Fruit fly (Drosophila melanogaster): ENCODE data around the gene CG5276.
A peak's percentile ranks its signal among the peaks of the same experiment; 100 is the strongest.

The CG5276 gene

DNA sequence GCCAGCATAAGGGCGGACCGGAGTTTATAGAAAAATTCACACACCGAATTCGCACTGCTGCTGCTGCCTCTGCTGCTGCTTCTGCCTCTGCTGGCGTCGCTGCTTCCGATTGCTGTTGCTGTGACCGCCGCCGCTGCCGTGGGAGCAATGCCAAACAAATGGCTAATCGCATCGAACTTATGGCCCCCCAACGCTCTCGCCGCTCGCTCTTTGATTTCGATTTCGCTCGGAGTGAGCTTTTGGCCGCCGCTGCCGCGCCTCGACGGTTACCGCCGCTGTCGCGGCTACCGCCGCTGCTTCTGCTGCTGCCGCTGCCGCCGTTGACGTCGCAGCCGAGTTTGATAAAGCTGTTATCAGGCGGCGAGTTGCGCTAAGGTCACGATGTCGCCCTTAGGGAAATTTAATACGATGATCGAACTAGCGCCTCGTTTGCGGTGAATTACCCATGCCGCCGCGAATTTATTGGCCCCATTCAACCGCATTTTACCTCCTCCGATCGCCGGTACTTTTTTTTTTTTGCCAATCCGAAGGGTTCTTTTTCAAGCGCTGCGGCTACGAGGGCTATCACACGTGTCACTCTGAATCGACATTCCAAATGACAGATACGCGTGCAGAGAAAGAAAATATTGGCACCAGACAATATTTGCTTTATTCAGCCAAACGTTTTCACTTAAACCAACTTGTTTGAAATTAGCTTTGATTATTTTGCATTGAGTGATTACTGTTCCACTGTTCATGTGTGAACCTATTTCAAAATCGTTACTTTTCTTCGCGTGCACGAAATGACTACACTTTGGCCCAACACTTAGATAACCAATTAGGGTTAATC is 26.7 kb downstream of the CG5276 start (continued):
- TF ChIP-seq zfh2 (GFP tag; optimal IDR thresholded peaks at IDR 0.05) = peak; percentile 61
- TF ChIP-seq gsb-n (tag; optimal IDR thresholded peaks at IDR 0.05) = no peak
- 0 out of 2 replicates have a peak, but pooled peaks have one; percentile 40 for TF ChIP-seq dimm (GFP tag; IDR thresholded peaks at IDR 0.05)
- TF ChIP-seq CG2875 (GFP tag; optimal IDR thresholded peaks at IDR 0.05) = no peak
- TF ChIP-seq CG13123 (GFP tag; optimal IDR thresholded peaks at IDR 0.05) = no peak
- TF ChIP-seq pnt (GFP tag; optimal IDR thresholded peaks at IDR 0.05) = peak; percentile 58
- TF ChIP-seq Nf-YA (GFP tag; IDR thresholded peaks at IDR 0.05) = peak; percentile 70; the same call in 1 of the 2 replicates
- TF ChIP-seq CG30020 (tag; optimal IDR thresholded peaks at IDR 0.05) = no peak
- peak; percentile 38 for TF ChIP-seq az2 (GFP tag; optimal IDR thresholded peaks at IDR 0.05)
- TF ChIP-seq ttk (GFP tag; IDR thresholded peaks at IDR 0.05) = peak; percentile 64; the same call in 1 of the 2 replicates
- TF ChIP-seq CG2129 (GFP tag; IDR thresholded peaks at IDR 0.05; ENCODE audit: partially characterized antibody) = no peak
- no peak for TF ChIP-seq lov (optimal IDR thresholded peaks at IDR 0.05)
- TF ChIP-seq lov (GFP tag; IDR thresholded peaks at IDR 0.05) = no peak
- TF ChIP-seq her (GFP tag; optimal IDR thresholded peaks at IDR 0.05) = peak; percentile 57
- TF ChIP-seq yki (optimal IDR thresholded peaks at IDR 0.05) = no peak
- no peak for TF ChIP-seq CG16815 (GFP tag; optimal IDR thresholded peaks at IDR 0.05)
- no peak for TF ChIP-seq dmrt11E (tag; optimal IDR thresholded peaks at IDR 0.05)
- no peak for TF ChIP-seq CG7745 (tag; optimal IDR thresholded peaks at IDR 0.05)
- peak; percentile 38 for TF ChIP-seq CG6854 (GFP tag; optimal IDR thresholded peaks at IDR 0.05)
- TF ChIP-seq sob (GFP tag; IDR thresholded peaks at IDR 0.05) = peak; percentile 85
- TF ChIP-seq E2f1 (GFP tag; IDR thresholded peaks at IDR 0.05) = peak; percentile 77
- no peak for TF ChIP-seq Elba2 (GFP tag; optimal IDR thresholded peaks at IDR 0.05)
- TF ChIP-seq ara (GFP tag; IDR thresholded peaks at IDR 0.05) = peak; percentile 67; the same call in 1 of the 2 replicates
- no peak for TF ChIP-seq D (optimal IDR thresholded peaks at IDR 0.05)
- peak; percentile 24 for TF ChIP-seq D (GFP tag; optimal IDR thresholded peaks at IDR 0.05)
- no peak for TF ChIP-seq CG3065 (GFP tag; optimal IDR thresholded peaks at IDR 0.05)
- no peak for TF ChIP-seq aop (GFP tag; IDR thresholded peaks at IDR 0.05)
- TF ChIP-seq Nf-YC (tag; optimal IDR thresholded peaks at IDR 0.05) = no peak
- peak; percentile 78 for TF ChIP-seq esg (GFP tag; conservative IDR thresholded peaks at IDR 0.05)
- no peak for TF ChIP-seq ftz-f1 (GFP tag; optimal IDR thresholded peaks at IDR 0.05)
- peak; percentile 17 for TF ChIP-seq CG8388 (GFP tag; optimal IDR thresholded peaks at IDR 0.05)
- peak; percentile 64 for TF ChIP-seq CG11560 (tag; IDR thresholded peaks at IDR 0.05)
- peak; percentile 75 for TF ChIP-seq CG6689 (GFP tag; IDR thresholded peaks at IDR 0.05)
- TF ChIP-seq al (GFP tag; IDR thresholded peaks at IDR 0.05) = peak; percentile 78
- peak; percentile 61 for TF ChIP-seq CG16863 (GFP tag; optimal IDR thresholded peaks at IDR 0.05)
- TF ChIP-seq CG6791 (GFP tag; IDR thresholded peaks at IDR 0.05; ENCODE audit: partially characterized antibody) = no peak
- peak; percentile 41; the same call in 1 of the 2 replicates for TF ChIP-seq ap (GFP tag; IDR thresholded peaks at IDR 0.05)
- no peak for TF ChIP-seq CG3726 (GFP tag; IDR thresholded peaks at IDR 0.05)
- no peak for TF ChIP-seq bsh (GFP tag; optimal IDR thresholded peaks at IDR 0.05)
- peak; percentile 67 for TF ChIP-seq PHDP (tag; optimal IDR thresholded peaks at IDR 0.05)
- TF ChIP-seq jigr1 (GFP tag; IDR thresholded peaks at IDR 0.05) = no peak
- peak; percentile 52; the same call in 1 of the 2 replicates for TF ChIP-seq CG31441 (GFP tag; IDR thresholded peaks at IDR 0.05)
- peak; percentile 77; the same call in 1 of the 2 replicates for TF ChIP-seq vvl (GFP tag; IDR thresholded peaks at IDR 0.05)
- TF ChIP-seq run (tag; optimal IDR thresholded peaks at IDR 0.05) = no peak
- TF ChIP-seq gcm (GFP tag; optimal IDR thresholded peaks at IDR 0.05) = no peak
- TF ChIP-seq vnd (GFP tag; IDR thresholded peaks at IDR 0.05; ENCODE audit: partially characterized antibody) = no peak
- TF ChIP-seq ham (GFP tag; IDR thresholded peaks at IDR 0.05) = peak; percentile 69; the same call in 1 of the 2 replicates
- peak; percentile 16 for TF ChIP-seq CG10274 (GFP tag; optimal IDR thresholded peaks at IDR 0.05)
- TF ChIP-seq fd3F (GFP tag; optimal IDR thresholded peaks at IDR 0.05) = peak; percentile 62
- peak; percentile 63 for TF ChIP-seq CG6813 (GFP tag; optimal IDR thresholded peaks at IDR 0.05)

All from whole organism, embryonic.